Worm (Caenorhabditis elegans) whole organism, L1 larva: ENCODE data around the gene F08H9.3.

Source experiments
- F16B12.6 ChIP-seq: fragments of 150-350 bp; optimal IDR thresholded peaks from 2 replicates; lab custom pipeline; 2014; ENCODE audit warnings: missing biosample characterization, missing genetic modification characterization
- lin-15B ChIP-seq: fragments of 150-350 bp; sonication (generic microtip); optimal IDR thresholded peaks from 3 replicates; lab custom pipeline; 2014; ENCODE audit warnings: missing biosample characterization, missing genetic modification characterization
- lir-3 ChIP-seq: sonication (generic microtip); optimal IDR thresholded peaks from 2 replicates; lab custom pipeline; 2016; ENCODE audit warnings: mild to moderate bottlenecking, missing genetic modification characterization, moderate library complexity, missing compliant biosample characterization; ENCODE audit not compliant: poor library complexity
- snpc-4 ChIP-seq: fragments of 150-350 bp; optimal IDR thresholded peaks from 2 replicates; lab custom pipeline; 2014; ENCODE audit warnings: missing biosample characterization, missing genetic modification characterization
- tbx-2 ChIP-seq: sonication (generic microtip); optimal IDR thresholded peaks from 2 replicates; lab custom pipeline; 2016; ENCODE audit warnings: missing genetic modification characterization, missing compliant biosample characterization
- unc-62 ChIP-seq: fragments of 150-350 bp; optimal IDR thresholded peaks from 2 replicates; lab custom pipeline; 2014; ENCODE audit warnings: missing biosample characterization, missing genetic modification reagents, missing genetic modification characterization
- ztf-11 ChIP-seq, 2 experiments: sonication (generic microtip); optimal IDR thresholded peaks; 2 replicates each; lab custom pipeline; 2016 to 2017; ENCODE audit warnings: missing genetic modification characterization in 2 of 2, missing biosample characterization in 1 of 2, missing compliant biosample characterization in 1 of 2

ce11 chrV:14436195-14436594, 26.9 kb downstream of the F08H9.3 start:
- TF ChIP-seq snpc-4 (tag; lab: Kevin White, UChicago), result no peak
- TF ChIP-seq tbx-2 (tag; lab: Kevin White, UChicago), result no peak
- TF ChIP-seq lin-15B, result no peak
- no peak for TF ChIP-seq F16B12.6 (tag; lab: Kevin White, UChicago)
- no peak for TF ChIP-seq unc-62 (GFP tag; lab: Kevin White, UChicago)
- no peak for TF ChIP-seq lir-3 (tag; lab: Kevin White, UChicago)
- no peak for TF ChIP-seq ztf-11 (tag; optimal IDR thresholded peaks at IDR 0.05; lab: Kevin White, UChicago)
